Worm (Caenorhabditis elegans): ENCODE data around the gene W02D7.5.

DNA sequence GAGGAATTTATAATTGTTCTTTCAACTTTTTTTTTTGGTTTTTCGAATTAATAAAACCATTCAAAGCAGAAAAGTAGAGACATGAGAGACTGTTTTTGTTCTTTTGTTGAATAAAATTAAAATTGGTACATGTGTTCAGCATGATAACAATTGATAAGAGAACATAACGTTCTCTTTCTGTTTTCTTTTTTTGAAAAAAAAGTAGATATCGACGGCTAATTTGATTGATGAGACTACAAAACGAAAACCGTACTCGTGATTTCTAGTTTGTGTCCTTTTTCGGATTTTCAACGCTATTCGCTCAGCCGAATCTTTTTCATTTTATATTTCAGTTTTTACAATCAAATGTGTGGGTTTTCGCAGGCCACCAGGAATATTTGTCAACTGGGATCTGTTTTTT, 46.4 kb upstream of the W02D7.5 start, which contains the start of gene C08D8.1:
- TF ChIP-seq ama-1 (optimal IDR thresholded peaks at IDR 0.05) = no peak
- no peak for TF ChIP-seq ceh-36 (tag; optimal IDR thresholded peaks at IDR 0.05)
- TF ChIP-seq hmg-4 (GFP tag; optimal IDR thresholded peaks at IDR 0.05) = no peak
- TF ChIP-seq tra-4 (tag; optimal IDR thresholded peaks at IDR 0.05) = no peak
- no peak for TF ChIP-seq sea-1 (GFP tag; conservative IDR thresholded peaks at IDR 0.05)
- TF ChIP-seq B0310.2 (tag; optimal IDR thresholded peaks at IDR 0.05) = no peak
- no peak for TF ChIP-seq F13C5.2 (tag; optimal IDR thresholded peaks at IDR 0.05)
- no peak for TF ChIP-seq pes-1 (GFP tag; IDR thresholded peaks at IDR 0.05)
- TF ChIP-seq tbx-11 (GFP tag; IDR thresholded peaks at IDR 0.05) = no peak
- TF ChIP-seq aly-1 (tag; optimal IDR thresholded peaks at IDR 0.05) = no peak
- no peak for TF ChIP-seq tbx-37 (GFP tag; conservative IDR thresholded peaks at IDR 0.05)
- no peak for TF ChIP-seq hmbx-1 (tag; optimal IDR thresholded peaks at IDR 0.05)
- no peak for TF ChIP-seq hnd-1 (tag; optimal IDR thresholded peaks at IDR 0.05)
- TF ChIP-seq scrt-1 (GFP tag; IDR thresholded peaks at IDR 0.05) = no peak

Data from whole organism, early embryonic.